Worm (Caenorhabditis elegans) whole organism, late embryonic: ENCODE results near the gene K02E2.6.

Experiments used
- F13H6.1 ChIP-seq: sonication (generic microtip); optimal IDR thresholded peaks from 2 replicates; lab custom pipeline; 2016; ENCODE audit warnings: missing genetic modification characterization, missing compliant biosample characterization
- K02D7.2 ChIP-seq: sonication (generic microtip); optimal IDR thresholded peaks from 2 replicates; lab custom pipeline; 2017; ENCODE audit warnings: mild to moderate bottlenecking, missing genetic modification characterization, missing compliant biosample characterization
- Y22D7AL.16 ChIP-seq: sonication (generic microtip); optimal IDR thresholded peaks from 2 replicates; lab custom pipeline; 2016; ENCODE audit warnings: missing genetic modification characterization, missing compliant biosample characterization
- ama-1 ChIP-seq: fragments of 150-350 bp; optimal IDR thresholded peaks from 2 replicates; lab custom pipeline; 2014
- ceh-14 ChIP-seq: sonication (generic microtip); optimal IDR thresholded peaks from 2 replicates; lab custom pipeline; 2016; ENCODE audit warnings: missing genotype, missing genetic modification characterization, missing compliant biosample characterization
- ceh-19 ChIP-seq: fragments of 200-800 bp; sonication (Bioruptor generic); optimal IDR thresholded peaks from 2 replicates; lab custom pipeline; 2018; ENCODE audit warnings: mild to moderate bottlenecking, missing genetic modification characterization, missing compliant biosample characterization
- ceh-24 ChIP-seq: sonication (generic microtip); optimal IDR thresholded peaks from 2 replicates; lab custom pipeline; 2016; ENCODE audit warnings: mild to moderate bottlenecking, missing genetic modification characterization, missing compliant biosample characterization
- ceh-31 ChIP-seq: sonication (generic microtip); optimal IDR thresholded peaks from 2 replicates; lab custom pipeline; 2016; ENCODE audit warnings: missing genetic modification characterization, missing compliant biosample characterization
- ceh-34 ChIP-seq: sonication (generic microtip); optimal IDR thresholded peaks from 2 replicates; lab custom pipeline; 2016; ENCODE audit warnings: mild to moderate bottlenecking, missing genetic modification characterization, missing compliant biosample characterization
- ceh-45 ChIP-seq: fragments of 200-800 bp; sonication (Bioruptor generic); IDR thresholded peaks from 2 replicates; pipeline ENCODE4 v1.3.6; 2022; ENCODE audit warnings: missing genetic modification reagents, missing genetic modification characterization, missing compliant biosample characterization
- ceh-48 ChIP-seq: sonication (generic microtip); optimal IDR thresholded peaks from 2 replicates; lab custom pipeline; 2016; ENCODE audit warnings: missing genetic modification characterization, inconsistent platforms, missing compliant biosample characterization
- che-1 ChIP-seq: sonication (generic microtip); optimal IDR thresholded peaks from 2 replicates; lab custom pipeline; 2016; ENCODE audit warnings: mild to moderate bottlenecking, missing genetic modification characterization, missing compliant biosample characterization
- dmd-4 ChIP-seq: sonication (generic microtip); optimal IDR thresholded peaks from 2 replicates; lab custom pipeline; 2016; ENCODE audit warnings: borderline replicate concordance, missing genetic modification characterization, missing compliant biosample characterization
- dve-1 ChIP-seq: sonication (generic microtip); optimal IDR thresholded peaks from 2 replicates; lab custom pipeline; 2017; ENCODE audit warnings: antibody characterized with exemption, mild to moderate bottlenecking, missing genetic modification characterization, missing compliant biosample characterization
- elt-4 ChIP-seq: sonication (generic microtip); optimal IDR thresholded peaks from 2 replicates; lab custom pipeline; 2016; ENCODE audit warnings: missing genetic modification characterization, missing compliant biosample characterization
- fax-1 ChIP-seq: sonication (generic microtip); optimal IDR thresholded peaks from 2 replicates; lab custom pipeline; 2016; ENCODE audit warnings: missing genotype, missing genetic modification characterization, missing compliant biosample characterization
- fkh-10 ChIP-seq: fragments of 150-350 bp; optimal IDR thresholded peaks from 2 replicates; lab custom pipeline; 2014; ENCODE audit warnings: missing biosample characterization, missing genetic modification reagents, missing genetic modification characterization
- fkh-6 ChIP-seq: sonication (generic microtip); optimal IDR thresholded peaks from 2 replicates; lab custom pipeline; 2016; ENCODE audit warnings: missing genetic modification characterization, missing compliant biosample characterization
- hlh-13 ChIP-seq: fragments of 200-800 bp; sonication (Bioruptor generic); optimal IDR thresholded peaks from 2 replicates; lab custom pipeline; 2018; ENCODE audit warnings: mild to moderate bottlenecking, missing genetic modification characterization, missing compliant biosample characterization
- hlh-15 ChIP-seq: sonication (generic microtip); optimal IDR thresholded peaks from 2 replicates; lab custom pipeline; 2016; ENCODE audit warnings: missing genetic modification characterization, missing compliant biosample characterization
- hlh-30 ChIP-seq: sonication (generic microtip); optimal IDR thresholded peaks from 2 replicates; lab custom pipeline; 2017; ENCODE audit warnings: antibody characterized with exemption, missing genetic modification characterization, missing compliant biosample characterization; ENCODE audit not compliant: insufficient read depth
- hlh-6 ChIP-seq: sonication (generic microtip); optimal IDR thresholded peaks from 2 replicates; lab custom pipeline; 2016; ENCODE audit warnings: missing genotype, missing genetic modification characterization, missing compliant biosample characterization
- lim-6 ChIP-seq: sonication (generic microtip); optimal IDR thresholded peaks from 2 replicates; lab custom pipeline; 2016; ENCODE audit warnings: missing genetic modification characterization, missing compliant biosample characterization
- mec-3 ChIP-seq: sonication (generic microtip); optimal IDR thresholded peaks from 2 replicates; lab custom pipeline; 2016; ENCODE audit warnings: borderline replicate concordance, missing genetic modification characterization, missing compliant biosample characterization
- nfya-1 ChIP-seq: sonication (generic microtip); optimal IDR thresholded peaks from 2 replicates; lab custom pipeline; 2017; ENCODE audit warnings: missing genetic modification characterization, mild to moderate bottlenecking, missing compliant biosample characterization, antibody characterized with exemption, moderate library complexity
- nhr-11 ChIP-seq: fragments of 150-350 bp; optimal IDR thresholded peaks from 2 replicates; lab custom pipeline; 2014; ENCODE audit warnings: missing biosample characterization, missing genetic modification characterization
- nhr-232 ChIP-seq: sonication (generic microtip); optimal IDR thresholded peaks from 2 replicates; lab custom pipeline; 2016; ENCODE audit warnings: missing genetic modification characterization, missing compliant biosample characterization
- odd-2 ChIP-seq: sonication (generic microtip); optimal IDR thresholded peaks from 2 replicates; lab custom pipeline; 2017; ENCODE audit warnings: antibody characterized with exemption, mild to moderate bottlenecking, missing genetic modification characterization, missing compliant biosample characterization
- pat-9 ChIP-seq: fragments of 200-800 bp; sonication (Bioruptor generic); optimal IDR thresholded peaks from 2 replicates; lab custom pipeline; 2018; ENCODE audit warnings: mild to moderate bottlenecking, missing genetic modification characterization, moderate library complexity, missing compliant biosample characterization
- pax-1 ChIP-seq: fragments of 150-350 bp; optimal IDR thresholded peaks from 2 replicates; lab custom pipeline; 2014; ENCODE audit warnings: missing biosample characterization, missing genetic modification characterization
- pha-2 ChIP-seq: sonication (generic microtip); optimal IDR thresholded peaks from 2 replicates; lab custom pipeline; 2017; ENCODE audit warnings: mild to moderate bottlenecking, missing genetic modification characterization, missing compliant biosample characterization
- pqm-1 ChIP-seq: sonication (generic microtip); optimal IDR thresholded peaks from 2 replicates; lab custom pipeline; 2016; ENCODE audit warnings: missing genetic modification characterization, missing compliant biosample characterization
- rnt-1 ChIP-seq: sonication (generic microtip); optimal IDR thresholded peaks from 2 replicates; lab custom pipeline; 2016; ENCODE audit warnings: missing genetic modification characterization, missing compliant biosample characterization
- sox-2 ChIP-seq: fragments of 200-800 bp; sonication (Bioruptor generic); IDR thresholded peaks from 2 replicates; pipeline ENCODE4 v1.3.6; 2022; ENCODE audit warnings: missing genetic modification reagents, missing genetic modification characterization, missing compliant biosample characterization
- sox-4 ChIP-seq: sonication (generic microtip); optimal IDR thresholded peaks from 2 replicates; lab custom pipeline; 2017; ENCODE audit warnings: mild to moderate bottlenecking, missing genetic modification characterization, inconsistent platforms, missing compliant biosample characterization
- syd-9 ChIP-seq: sonication (generic microtip); optimal IDR thresholded peaks from 2 replicates; lab custom pipeline; 2016; ENCODE audit warnings: mild to moderate bottlenecking, missing genetic modification characterization, moderate library complexity, missing compliant biosample characterization
- tbx-2 ChIP-seq: sonication (generic microtip); optimal IDR thresholded peaks from 2 replicates; lab custom pipeline; 2016; ENCODE audit warnings: missing genetic modification characterization, missing compliant biosample characterization
- unc-3 ChIP-seq, 2 experiments: fragments of 200-800 bp in 1 of 2; sonication (Bioruptor generic) in 1 of 2; sonication (generic microtip) in 1 of 2; conservative IDR thresholded peaks in 1 of 2; optimal IDR thresholded peaks in 1 of 2; 2 replicates each; pipeline versions ENCODE4 v1.3.6 to Lab custom; 2016 to 2022; ENCODE audit warnings: missing compliant biosample characterization in 2 of 2, missing genetic modification characterization in 2 of 2, missing genetic modification reagents in 1 of 2
- unc-42 ChIP-seq: sonication (generic microtip); optimal IDR thresholded peaks from 2 replicates; lab custom pipeline; 2016; ENCODE audit warnings: missing genotype, missing genetic modification characterization, missing compliant biosample characterization
- unc-55 ChIP-seq: sonication (generic microtip); optimal IDR thresholded peaks from 2 replicates; lab custom pipeline; 2017; ENCODE audit warnings: missing biosample characterization, missing genetic modification reagents, missing genetic modification characterization
- ztf-16 ChIP-seq: sonication (generic microtip); optimal IDR thresholded peaks from 2 replicates; lab custom pipeline; 2017; ENCODE audit warnings: missing genetic modification characterization, missing compliant biosample characterization

Gene K02E2.6

ce11 chrV:20399532-20400068 is 19.2 kb downstream of the K02E2.6 start:
- TF ChIP-seq fkh-6 (no peak), hlh-6 (tag; lab: Kevin White, UChicago) (no peak), ceh-34 (no peak), ceh-14 (tag; lab: Kevin White, UChicago) (no peak), Y22D7AL.16 (tag; lab: Kevin White, UChicago) (no peak), hlh-30 (no peak), mec-3 (no peak), dmd-4 (tag; lab: Kevin White, UChicago) (no peak), tbx-2 (tag; lab: Kevin White, UChicago) (no peak), pax-1 (no peak), pat-9 (tag; lab: Kevin White, UChicago) (no peak), unc-55 (GFP tag; lab: Kevin White, UChicago) (no peak), che-1 (tag; lab: Kevin White, UChicago) (no peak), elt-4 (tag; lab: Kevin White, UChicago) (no peak), nhr-232 (no peak), F13H6.1 (tag; lab: Kevin White, UChicago) (no peak)

DNA sequence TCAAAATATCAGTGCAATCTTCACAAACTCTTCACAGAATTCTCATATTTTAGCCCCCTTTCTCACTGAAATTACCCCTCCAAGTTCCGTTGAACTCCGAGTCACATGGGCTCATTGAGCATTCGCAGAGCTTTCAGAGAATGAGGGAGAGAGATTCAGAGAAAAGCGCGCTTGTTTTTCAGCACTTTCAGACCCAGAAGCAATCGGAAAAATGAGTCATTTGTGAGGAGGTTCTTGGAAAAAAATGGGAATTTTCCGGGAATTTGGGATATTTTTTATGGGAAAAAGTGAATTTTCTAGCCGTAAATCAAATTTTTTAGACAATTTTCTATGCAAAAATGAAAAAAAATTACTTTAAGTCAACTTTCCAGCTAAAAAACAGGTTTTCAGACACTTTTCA is 22.5 kb downstream of the K02E2.6 start:
- TF ChIP-seq sox-2 (GFP tag; lab: Robert Waterston, UW) = no peak
- TF ChIP-seq dve-1 (tag; lab: Kevin White, UChicago) = no peak
- TF ChIP-seq hlh-30 = no peak
- no peak for TF ChIP-seq hlh-15
- TF ChIP-seq mec-3 = no peak
- no peak for TF ChIP-seq sox-4
- TF ChIP-seq unc-3 (GFP tag; conservative IDR thresholded peaks at IDR 0.05; lab: Robert Waterston, UW) = no peak
- no peak for TF ChIP-seq unc-3 (tag; optimal IDR thresholded peaks at IDR 0.05; lab: Kevin White, UChicago)
- TF ChIP-seq, all 69 proteins: peak for 0

DNA sequence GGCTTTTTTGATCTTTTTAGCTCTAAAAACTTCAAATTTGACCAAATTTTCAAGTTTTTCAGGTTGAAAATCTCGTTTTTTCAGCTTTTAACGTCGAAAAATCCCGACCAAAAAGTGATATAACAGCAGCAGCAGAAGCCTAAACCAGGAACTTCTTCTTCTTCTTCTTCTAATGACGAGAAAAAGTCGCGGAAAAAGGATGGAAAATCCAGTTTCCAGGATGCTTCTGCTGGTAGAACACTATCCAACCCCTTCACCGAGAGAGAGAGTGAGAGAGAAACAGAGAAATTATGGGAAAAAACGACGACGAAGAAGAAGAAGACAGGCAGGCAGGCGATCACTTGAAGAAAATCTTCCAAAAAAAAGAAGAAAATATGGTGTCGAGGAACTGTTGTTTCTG is 26.5 kb downstream of the K02E2.6 start:
- no peak for TF ChIP-seq nfya-1 (tag; lab: Kevin White, UChicago)

ce11 chrV:20409016-20409415 is 28.7 kb downstream of the K02E2.6 start:
- TF ChIP-seq unc-42 = no peak
- no peak for TF ChIP-seq hlh-13 (GFP tag; lab: Kevin White, UChicago)
- TF ChIP-seq hlh-6 (tag; lab: Kevin White, UChicago) = no peak
- TF ChIP-seq fax-1 = no peak
- no peak for TF ChIP-seq ama-1
- no peak for TF ChIP-seq ceh-24
- no peak for TF ChIP-seq sox-4
- no peak for TF ChIP-seq rnt-1
- TF ChIP-seq, all 69 proteins: peak for 0

DNA sequence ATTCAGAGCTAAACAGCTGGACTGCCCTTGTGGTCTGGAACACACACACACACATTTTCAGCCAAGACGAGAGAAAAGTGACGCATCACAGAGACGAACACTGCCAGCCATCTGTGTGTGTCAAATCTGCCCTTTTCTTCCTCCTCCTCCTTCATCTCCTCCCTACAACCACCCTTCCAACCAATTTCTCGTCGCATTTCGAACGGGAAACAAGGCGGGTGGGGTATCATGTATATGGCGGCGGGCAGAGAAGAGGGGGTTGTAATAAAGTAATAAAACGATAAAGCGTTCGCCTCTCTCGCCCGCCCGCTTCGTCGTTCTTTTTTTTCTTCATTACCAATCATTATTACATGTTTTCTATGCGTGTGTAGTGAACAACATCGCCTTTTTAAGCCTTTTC is 29.9 kb downstream of the K02E2.6 start:
- TF ChIP-seq ceh-45 (GFP tag; lab: Robert Waterston, UW) (no peak), sox-4 (peak; percentile 14), pha-2 (tag; lab: Kevin White, UChicago) (peak; percentile 49), unc-55 (GFP tag; lab: Kevin White, UChicago) (peak; percentile 41), ceh-48 (no peak), ztf-16 (no peak), syd-9 (no peak)

- no peak for TF ChIP-seq ceh-24
- no peak for TF ChIP-seq fkh-10
- no peak for TF ChIP-seq K02D7.2 (tag; lab: Kevin White, UChicago)
- TF ChIP-seq ceh-14 (tag; lab: Kevin White, UChicago) = no peak
- TF ChIP-seq ceh-19 = no peak
- TF ChIP-seq F13H6.1 (tag; lab: Kevin White, UChicago) = no peak
- TF ChIP-seq mec-3 = no peak
- no peak for TF ChIP-seq ceh-31 (tag; lab: Kevin White, UChicago)
- TF ChIP-seq odd-2 = no peak
- no peak for TF ChIP-seq nhr-11 (tag; lab: Kevin White, UChicago)
- TF ChIP-seq rnt-1 = no peak
- TF ChIP-seq pqm-1 = no peak
- no peak for TF ChIP-seq fax-1
- TF ChIP-seq lim-6 (tag; lab: Kevin White, UChicago) = no peak
Observed at ce11 chrV:20411659-20412058, 31.3 kb downstream of the K02E2.6 start, which contains the start of gene F53H2.3. F53H2.3 (minus strand) TSS chrV:20411759.
